Fruit fly (Drosophila melanogaster) whole organism, embryonic: ENCODE measurements around the gene CG43175.
A peak's percentile ranks its signal among the peaks of the same experiment; 100 is the strongest.

Experiments used
- Bdp1 ChIP-seq: fragments of 200-800 bp; sonication (Bioruptor generic); optimal IDR thresholded peaks from 3 replicates; lab custom pipeline; 2016; ENCODE audit warnings: missing biosample characterization, missing genetic modification characterization
- BtbVII ChIP-seq: fragments of 200-800 bp; sonication (Bioruptor generic); optimal IDR thresholded peaks from 3 replicates; lab custom pipeline; 2017; ENCODE audit warnings: missing biosample characterization, mild to moderate bottlenecking, missing genetic modification characterization
- CG10267 ChIP-seq: fragments of 200-800 bp; sonication (Bioruptor generic); optimal IDR thresholded peaks from 2 replicates; lab custom pipeline; 2018; ENCODE audit warnings: missing biosample characterization, mild to moderate bottlenecking, missing genetic modification characterization, moderate library complexity
- CG10431 ChIP-seq: fragments of 200-800 bp; sonication (Bioruptor generic); optimal IDR thresholded peaks from 3 replicates; lab custom pipeline; 2018; ENCODE audit warnings: missing biosample characterization, mild to moderate bottlenecking, missing genetic modification characterization
- CG10654 ChIP-seq: fragments of 200-800 bp; sonication (Bioruptor generic); optimal IDR thresholded peaks from 2 replicates; lab custom pipeline; 2016; ENCODE audit warnings: missing biosample characterization, missing genetic modification characterization
- CG10959 ChIP-seq: fragments of 200-800 bp; sonication (Bioruptor generic); IDR thresholded peaks from 2 replicates; pipeline ENCODE4 v1.3.6; 2022; ENCODE audit warnings: missing biosample characterization, missing genetic modification characterization
- CG11093 ChIP-seq: fragments of 200-800 bp; sonication (Bioruptor generic); IDR thresholded peaks from 3 replicates; pipeline ENCODE4 v1.3.6; 2022; ENCODE audit warnings: missing biosample characterization, missing genetic modification characterization
- CG11560 ChIP-seq: fragments of 200-800 bp; sonication (Bioruptor generic); IDR thresholded peaks from 3 replicates; pipeline ENCODE4 v1.3.6; 2022; ENCODE audit warnings: missing biosample characterization, missing genetic modification characterization
- CG12769 ChIP-seq: fragments of 200-800 bp; sonication (Bioruptor generic); optimal IDR thresholded peaks from 2 replicates; lab custom pipeline; 2019; ENCODE audit warnings: missing biosample characterization, mild to moderate bottlenecking, missing genetic modification characterization, moderate library complexity
- CG12942 ChIP-seq: fragments of 200-800 bp; sonication (Bioruptor generic); optimal IDR thresholded peaks from 3 replicates; lab custom pipeline; 2016; ENCODE audit warnings: missing biosample characterization, missing genetic modification characterization
- CG13894 ChIP-seq: fragments of 200-800 bp; sonication (Bioruptor generic); optimal IDR thresholded peaks from 3 replicates; lab custom pipeline; 2018; ENCODE audit warnings: missing biosample characterization, mild to moderate bottlenecking, missing genetic modification characterization, moderate library complexity
- CG16779 ChIP-seq: fragments of 200-800 bp; sonication (Bioruptor generic); IDR thresholded peaks from 2 replicates; pipeline ENCODE4 v1.3.6; 2022; ENCODE audit warnings: missing biosample characterization, missing genetic modification characterization
- CG16813 ChIP-seq: fragments of 200-800 bp; sonication (Bioruptor generic); IDR thresholded peaks from 3 replicates; pipeline ENCODE4 v1.3.6; 2022; ENCODE audit warnings: missing biosample characterization, missing genetic modification characterization; ENCODE audit not compliant: partially characterized antibody
- CG17912 ChIP-seq: fragments of 200-800 bp; sonication (Bioruptor generic); optimal IDR thresholded peaks from 2 replicates; lab custom pipeline; 2018; ENCODE audit warnings: missing biosample characterization, mild to moderate bottlenecking, missing genetic modification characterization
- CG34224 ChIP-seq: fragments of 200-800 bp; sonication (Bioruptor generic); IDR thresholded peaks from 3 replicates; pipeline ENCODE4 v1.3.6; 2022; ENCODE audit warnings: missing biosample characterization, missing genetic modification characterization; ENCODE audit not compliant: partially characterized antibody
- CG34422 ChIP-seq: fragments of 200-800 bp; sonication (Bioruptor generic); IDR thresholded peaks from 3 replicates; pipeline ENCODE4 v1.3.6; 2022; ENCODE audit warnings: missing biosample characterization, missing genetic modification characterization
- CG5953 ChIP-seq: fragments of 200-800 bp; sonication (Bioruptor generic); IDR thresholded peaks from 2 replicates; pipeline ENCODE4 v1.3.6; 2022; ENCODE audit warnings: missing biosample characterization, missing genetic modification characterization
- CG6254 ChIP-seq: fragments of 200-800 bp; sonication (Bioruptor generic); optimal IDR thresholded peaks from 3 replicates; lab custom pipeline; 2017; ENCODE audit warnings: mild to moderate bottlenecking, missing biosample characterization, missing genetic modification reagents, missing genetic modification characterization
- CG6689 ChIP-seq: fragments of 200-800 bp; sonication (Bioruptor generic); IDR thresholded peaks from 2 replicates; pipeline ENCODE4 v1.3.6; 2022; ENCODE audit warnings: missing biosample characterization, missing genetic modification characterization
- CG8290 ChIP-seq, 3 experiments: fragments of 200-800 bp; sonication (Bioruptor generic); optimal IDR thresholded peaks; 2 replicates each; lab custom pipeline; 2016 to 2019; ENCODE audit warnings: missing biosample characterization in 3 of 3, missing genetic modification characterization in 3 of 3, mild to moderate bottlenecking in 2 of 3, moderate library complexity in 1 of 3
- CG8388 ChIP-seq: fragments of 200-800 bp; sonication (Bioruptor generic); optimal IDR thresholded peaks from 2 replicates; lab custom pipeline; 2019; ENCODE audit warnings: missing biosample characterization, mild to moderate bottlenecking, missing genetic modification characterization, moderate library complexity
- CG8478 ChIP-seq: fragments of >200 bp; optimal IDR thresholded peaks from 2 replicates; lab custom pipeline; 2018
- Chrac-16 ChIP-seq: fragments of 200-800 bp; sonication (Bioruptor generic); optimal IDR thresholded peaks from 3 replicates; lab custom pipeline; 2016; ENCODE audit warnings: missing biosample characterization, missing genetic modification characterization
- CkIIα-i1 ChIP-seq: fragments of 200-800 bp; sonication (Bioruptor generic); IDR thresholded peaks from 2 replicates; pipeline ENCODE4 v1.3.6; 2022; ENCODE audit warnings: missing biosample characterization, missing genetic modification characterization
- D19B ChIP-seq: fragments of 200-800 bp; sonication (Bioruptor generic); optimal IDR thresholded peaks from 2 replicates; lab custom pipeline; 2017; ENCODE audit warnings: missing biosample characterization, mild to moderate bottlenecking, missing genetic modification characterization
- Deaf1 ChIP-seq: fragments of 200-800 bp; optimal IDR thresholded peaks from 3 replicates; lab custom pipeline; 2019; ENCODE audit warnings: missing biosample characterization, mild to moderate bottlenecking, missing genetic modification characterization, moderate library complexity
- Ets65A ChIP-seq: fragments of 200-800 bp; sonication (Bioruptor generic); peaks from one replicate; lab custom pipeline; 2016; ENCODE audit warnings: missing biosample characterization, missing genetic modification characterization
- Fer1 ChIP-seq: fragments of 200-800 bp; sonication (Bioruptor generic); optimal IDR thresholded peaks from 2 replicates; lab custom pipeline; 2017; ENCODE audit warnings: missing biosample characterization, mild to moderate bottlenecking, missing genetic modification characterization
- HLH3B ChIP-seq: fragments of 200-800 bp; sonication (Bioruptor generic); IDR thresholded peaks from 2 replicates; pipeline ENCODE4 v1.3.6; 2022; ENCODE audit warnings: missing biosample characterization, missing genetic modification characterization
- Mes4 ChIP-seq: fragments of 200-800 bp; sonication (Bioruptor generic); optimal IDR thresholded peaks from 2 replicates; lab custom pipeline; 2016; ENCODE audit warnings: missing biosample characterization, missing genetic modification characterization
- Ptx1 ChIP-seq: fragments of 200-800 bp; sonication (Bioruptor generic); IDR thresholded peaks from 2 replicates; pipeline ENCODE4 v1.3.6; 2022; ENCODE audit warnings: missing biosample characterization, missing genetic modification characterization
- Sry-β ChIP-seq: fragments of 200-800 bp; sonication (Bioruptor generic); optimal IDR thresholded peaks from 2 replicates; lab custom pipeline; 2018; ENCODE audit warnings: missing biosample characterization, mild to moderate bottlenecking, missing genetic modification characterization, moderate library complexity
- Usf ChIP-seq: fragments of 200-800 bp; sonication (Bioruptor generic); optimal IDR thresholded peaks from 2 replicates; lab custom pipeline; 2017; ENCODE audit warnings: missing genotype, missing biosample characterization, missing genetic modification characterization
- ara ChIP-seq: fragments of 200-800 bp; sonication (Bioruptor generic); IDR thresholded peaks from 2 replicates; pipeline ENCODE4 v1.3.6; 2022; ENCODE audit warnings: missing biosample characterization, missing genetic modification characterization
- da ChIP-seq: fragments of 200-800 bp; sonication (Bioruptor generic); optimal IDR thresholded peaks from 2 replicates; lab custom pipeline; 2016; ENCODE audit warnings: missing biosample characterization, missing genetic modification characterization
- eyg ChIP-seq: fragments of 200-800 bp; sonication (Bioruptor generic); optimal IDR thresholded peaks from 3 replicates; lab custom pipeline; 2016; ENCODE audit warnings: missing biosample characterization, missing genetic modification characterization
- gem ChIP-seq: fragments of 200-800 bp; sonication (Bioruptor generic); optimal IDR thresholded peaks from 2 replicates; lab custom pipeline; 2019; ENCODE audit warnings: missing biosample characterization, mild to moderate bottlenecking, missing genetic modification characterization, moderate library complexity
- ham ChIP-seq: fragments of 200-800 bp; sonication (Bioruptor generic); IDR thresholded peaks from 2 replicates; pipeline ENCODE4 v1.3.6; 2022; ENCODE audit warnings: missing biosample characterization, missing genetic modification characterization
- jumu ChIP-seq: fragments of 200-800 bp; sonication (Bioruptor generic); optimal IDR thresholded peaks from 3 replicates; lab custom pipeline; 2016; ENCODE audit warnings: missing biosample characterization, missing genetic modification characterization
- ken ChIP-seq: fragments of 200-800 bp; sonication (Bioruptor generic); IDR thresholded peaks from 3 replicates; pipeline ENCODE4 v1.3.6; 2022; ENCODE audit warnings: missing biosample characterization, missing genetic modification characterization
- nerfin-2 ChIP-seq: fragments of 200-800 bp; sonication (Bioruptor generic); IDR thresholded peaks from 2 replicates; pipeline ENCODE4 v1.3.6; 2022; ENCODE audit warnings: missing biosample characterization, missing genetic modification characterization; ENCODE audit not compliant: partially characterized antibody
- pita ChIP-seq: fragments of 200-800 bp; sonication (Bioruptor generic); optimal IDR thresholded peaks from 2 replicates; lab custom pipeline; 2017; ENCODE audit warnings: missing biosample characterization, mild to moderate bottlenecking, missing genetic modification characterization
- tll ChIP-seq, 2 experiments: fragments of 200-800 bp in 1 of 2; fragments of >200 bp in 1 of 2; sonication (Bioruptor generic) in 1 of 2; optimal IDR thresholded peaks; 2 replicates each; lab custom pipeline; 2017 to 2019; ENCODE audit warnings: missing biosample characterization in 2 of 2, missing genetic modification characterization in 2 of 2, mild to moderate bottlenecking in 1 of 2, moderate library complexity in 1 of 2
- tna ChIP-seq: fragments of 200-800 bp; sonication (Bioruptor generic); IDR thresholded peaks from 2 replicates; pipeline ENCODE4 v1.3.6; 2022; ENCODE audit warnings: missing biosample characterization, missing genetic modification characterization; ENCODE audit not compliant: partially characterized antibody
- tup ChIP-seq: fragments of 200-800 bp; sonication (Bioruptor generic); optimal IDR thresholded peaks from 2 replicates; lab custom pipeline; 2016; ENCODE audit warnings: missing biosample characterization, mild to moderate bottlenecking, missing genetic modification characterization, moderate library complexity
- wdn ChIP-seq: fragments of 200-800 bp; sonication (Bioruptor generic); IDR thresholded peaks from 2 replicates; pipeline ENCODE4 v1.3.6; 2022; ENCODE audit warnings: missing biosample characterization, missing genetic modification characterization
- z ChIP-seq: fragments of 200-800 bp; sonication (Bioruptor generic); IDR thresholded peaks from 3 replicates; pipeline ENCODE4 v1.3.6; 2022; ENCODE audit warnings: missing biosample characterization, missing genetic modification characterization
- zen ChIP-seq: fragments of 200-800 bp; sonication (Bioruptor generic); optimal IDR thresholded peaks from 3 replicates; lab custom pipeline; 2018; ENCODE audit warnings: missing biosample characterization, mild to moderate bottlenecking, missing genetic modification characterization, moderate library complexity
- zen2 ChIP-seq: fragments of 200-800 bp; sonication (Bioruptor generic); IDR thresholded peaks from 3 replicates; pipeline ENCODE4 v1.3.6; 2022; ENCODE audit warnings: missing biosample characterization, missing genetic modification characterization; ENCODE audit not compliant: partially characterized antibody

The CG43175 gene

DNA sequence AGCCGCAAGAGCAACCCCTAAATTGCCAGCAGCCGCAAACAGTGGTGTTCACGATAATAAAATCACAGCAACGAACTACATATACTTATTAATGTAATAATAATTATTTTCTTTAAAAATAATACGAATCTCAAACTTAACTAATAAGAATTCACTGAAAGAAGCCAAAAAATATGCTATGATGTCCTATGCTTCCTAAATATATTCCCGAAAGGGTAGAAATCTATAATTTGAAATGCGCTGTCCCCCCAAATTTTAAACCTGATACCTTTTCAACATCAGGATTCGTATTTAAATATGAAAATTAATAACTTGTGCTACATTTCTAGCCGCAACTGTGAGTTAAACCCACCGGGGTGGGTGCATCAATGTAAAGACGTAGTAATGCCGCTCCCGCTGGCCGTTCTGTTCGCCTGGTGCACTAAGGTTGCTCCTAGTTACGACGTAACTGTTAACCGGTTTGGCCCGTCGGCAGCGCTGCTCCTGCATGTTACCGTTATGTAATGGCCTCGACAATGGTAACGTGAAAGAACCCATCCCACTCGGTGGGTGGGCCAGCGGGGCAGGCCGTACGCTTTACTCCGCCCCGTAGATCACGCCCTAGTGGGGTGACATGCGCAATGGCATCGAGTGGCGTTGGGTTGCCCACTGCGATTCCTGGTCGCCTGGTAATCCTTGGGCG, 26.2 kb upstream of the CG43175 start (continued):
- no peak for TF ChIP-seq CG17912 (GFP tag; lab: Kevin White, UChicago)
- TF ChIP-seq CG8290 (GFP tag; optimal IDR thresholded peaks at IDR 0.05; lab: Kevin White, UChicago), result peak; percentile 70
- TF ChIP-seq CG8290 (tag; optimal IDR thresholded peaks at IDR 0.05; lab: Kevin White, UChicago), result peak in 1 of 2 experiments; percentile 53
- TF ChIP-seq Deaf1 (tag; lab: Kevin White, UChicago), result peak; percentile 38
- peak; percentile 94 for TF ChIP-seq gem
- TF ChIP-seq Ptx1 (GFP tag; lab: Robert Waterston, UW), result peak; percentile 74
- TF ChIP-seq zen, result peak; percentile 87
- peak; percentile 57 for TF ChIP-seq CG8478
- no peak for TF ChIP-seq ham
- TF ChIP-seq CG16779 (GFP tag; lab: Robert Waterston, UW), result no peak
- TF ChIP-seq CG10654 (GFP tag; lab: Kevin White, UChicago), result peak; percentile 59
- peak; percentile 65 for TF ChIP-seq Ets65A (GFP tag; lab: Kevin White, UChicago)
- peak; percentile 58; the same call in 1 of the 2 replicates for TF ChIP-seq HLH3B (GFP tag; lab: Robert Waterston, UW)
- TF ChIP-seq CG11093 (GFP tag; lab: Robert Waterston, UW), result peak; percentile 60; the same call in 2 of the 3 replicates
- TF ChIP-seq zen2, result no peak
- TF ChIP-seq CG10267 (tag; lab: Kevin White, UChicago), result peak; percentile 85
- TF ChIP-seq Fer1, result peak; percentile 90
- TF ChIP-seq CG34422 (GFP tag; lab: Robert Waterston, UW), result no peak
- no peak for TF ChIP-seq CkIIα-i1 (GFP tag; lab: Robert Waterston, UW)
- peak; percentile 7 for TF ChIP-seq tup (GFP tag; lab: Kevin White, UChicago)
- peak; percentile 33 for TF ChIP-seq Bdp1 (GFP tag; lab: Kevin White, UChicago)
- no peak for TF ChIP-seq ken
- peak; percentile 19 for TF ChIP-seq CG12942 (GFP tag; lab: Kevin White, UChicago)
- 0 out of 3 replicates have a peak, but pooled peaks have one; percentile 16 for TF ChIP-seq CG16813 (GFP tag; lab: Robert Waterston, UW)
- no peak for TF ChIP-seq z (GFP tag; lab: Robert Waterston, UW)
- no peak for TF ChIP-seq tll (GFP tag; optimal IDR thresholded peaks at IDR 0.05; lab: Kevin White, UChicago)
- TF ChIP-seq Sry-β (GFP tag; lab: Kevin White, UChicago), result no peak
- TF ChIP-seq jumu (GFP tag; lab: Kevin White, UChicago), result no peak
- peak; percentile 25 for TF ChIP-seq CG12769 (tag; lab: Kevin White, UChicago)
- TF ChIP-seq ara (GFP tag; lab: Robert Waterston, UW), result no peak; the same call in none of the 2 replicates
- TF ChIP-seq Chrac-16 (GFP tag; lab: Kevin White, UChicago), result peak; percentile 81
- TF ChIP-seq Usf (GFP tag; lab: Kevin White, UChicago), result peak; percentile 78
- TF ChIP-seq wdn (GFP tag; lab: Robert Waterston, UW), result no peak; the same call in 1 of the 2 replicates
- TF ChIP-seq pita (GFP tag; lab: Kevin White, UChicago), result no peak
- TF ChIP-seq tna, result no peak
- TF ChIP-seq BtbVII (GFP tag; lab: Kevin White, UChicago), result peak; percentile 84
- TF ChIP-seq nerfin-2, result no peak
- TF ChIP-seq eyg (GFP tag; lab: Kevin White, UChicago), result no peak
- peak; percentile 62; the same call in 2 of the 3 replicates for TF ChIP-seq CG34224
- TF ChIP-seq CG10959 (GFP tag; lab: Robert Waterston, UW), result peak; percentile 64; the same call in 1 of the 2 replicates
- TF ChIP-seq CG13894 (tag; lab: Kevin White, UChicago), result peak; percentile 12
- peak; percentile 70 for TF ChIP-seq D19B
- peak; percentile 81 for TF ChIP-seq CG6689 (GFP tag; lab: Robert Waterston, UW)
- TF ChIP-seq CG5953 (GFP tag; lab: Robert Waterston, UW), result no peak
- TF ChIP-seq CG10431 (GFP tag; lab: Kevin White, UChicago), result peak; percentile 66
- TF ChIP-seq CG6254 (GFP tag; lab: Kevin White, UChicago), result peak; percentile 81
- TF ChIP-seq CG8388 (GFP tag; lab: Kevin White, UChicago), result peak; percentile 87
- no peak for TF ChIP-seq CG11560
- TF ChIP-seq da, result no peak
- TF ChIP-seq Mes4 (GFP tag; lab: Kevin White, UChicago), result no peak
